Worm (Caenorhabditis elegans) whole organism, late embryonic: ENCODE data around the gene K06H6.2.

Experiments
- K02D7.2 ChIP-seq: sonication (generic microtip); optimal IDR thresholded peaks from 2 replicates; lab custom pipeline; 2017; ENCODE audit warnings: mild to moderate bottlenecking, missing genetic modification characterization, missing compliant biosample characterization
- T23F11.4 ChIP-seq: fragments of 200-800 bp; sonication (Bioruptor generic); optimal IDR thresholded peaks from 2 replicates; lab custom pipeline; 2018; ENCODE audit warnings: mild to moderate bottlenecking, missing genetic modification characterization, missing compliant biosample characterization
- ceh-18 ChIP-seq: sonication (generic microtip); optimal IDR thresholded peaks from 2 replicates; lab custom pipeline; 2016; ENCODE audit warnings: missing genetic modification characterization, missing compliant biosample characterization
- ceh-2 ChIP-seq: sonication (generic microtip); optimal IDR thresholded peaks from 2 replicates; lab custom pipeline; 2016; ENCODE audit warnings: missing genotype, missing genetic modification characterization, missing compliant biosample characterization
- ceh-22 ChIP-seq: sonication (generic microtip); optimal IDR thresholded peaks from 2 replicates; lab custom pipeline; 2017; ENCODE audit warnings: missing biosample characterization, missing genetic modification characterization
- ceh-24 ChIP-seq: sonication (generic microtip); optimal IDR thresholded peaks from 2 replicates; lab custom pipeline; 2016; ENCODE audit warnings: mild to moderate bottlenecking, missing genetic modification characterization, missing compliant biosample characterization
- ceh-30 ChIP-seq: fragments of 150-350 bp; optimal IDR thresholded peaks from 2 replicates; lab custom pipeline; 2014; ENCODE audit warnings: missing biosample characterization, missing genetic modification characterization
- ceh-34 ChIP-seq: sonication (generic microtip); optimal IDR thresholded peaks from 2 replicates; lab custom pipeline; 2016; ENCODE audit warnings: mild to moderate bottlenecking, missing genetic modification characterization, missing compliant biosample characterization
- ceh-45 ChIP-seq: fragments of 200-800 bp; sonication (Bioruptor generic); IDR thresholded peaks from 2 replicates; pipeline ENCODE4 v1.3.6; 2022; ENCODE audit warnings: missing genetic modification reagents, missing genetic modification characterization, missing compliant biosample characterization
- ceh-6 ChIP-seq: fragments of 200-800 bp; sonication (Bioruptor generic); optimal IDR thresholded peaks from 2 replicates; lab custom pipeline; 2018; ENCODE audit warnings: mild to moderate bottlenecking, missing genetic modification characterization, missing compliant biosample characterization
- che-1 ChIP-seq: sonication (generic microtip); optimal IDR thresholded peaks from 2 replicates; lab custom pipeline; 2016; ENCODE audit warnings: mild to moderate bottlenecking, missing genetic modification characterization, missing compliant biosample characterization
- dmd-4 ChIP-seq: sonication (generic microtip); optimal IDR thresholded peaks from 2 replicates; lab custom pipeline; 2016; ENCODE audit warnings: borderline replicate concordance, missing genetic modification characterization, missing compliant biosample characterization
- dve-1 ChIP-seq: sonication (generic microtip); optimal IDR thresholded peaks from 2 replicates; lab custom pipeline; 2017; ENCODE audit warnings: antibody characterized with exemption, mild to moderate bottlenecking, missing genetic modification characterization, missing compliant biosample characterization
- elt-2 ChIP-seq: sonication (generic microtip); optimal IDR thresholded peaks from 2 replicates; lab custom pipeline; 2016; ENCODE audit warnings: missing genetic modification reagents, missing genetic modification characterization, missing compliant biosample characterization
- elt-4 ChIP-seq: sonication (generic microtip); optimal IDR thresholded peaks from 2 replicates; lab custom pipeline; 2016; ENCODE audit warnings: missing genetic modification characterization, missing compliant biosample characterization
- eyg-1 ChIP-seq: sonication (generic microtip); optimal IDR thresholded peaks from 2 replicates; lab custom pipeline; 2016; ENCODE audit warnings: missing genotype, missing genetic modification characterization, missing compliant biosample characterization
- fkh-10 ChIP-seq: fragments of 150-350 bp; optimal IDR thresholded peaks from 2 replicates; lab custom pipeline; 2014; ENCODE audit warnings: missing biosample characterization, missing genetic modification reagents, missing genetic modification characterization
- fkh-6 ChIP-seq: sonication (generic microtip); optimal IDR thresholded peaks from 2 replicates; lab custom pipeline; 2016; ENCODE audit warnings: missing genetic modification characterization, missing compliant biosample characterization
- hlh-6 ChIP-seq: sonication (generic microtip); optimal IDR thresholded peaks from 2 replicates; lab custom pipeline; 2016; ENCODE audit warnings: missing genotype, missing genetic modification characterization, missing compliant biosample characterization
- hlh-8 ChIP-seq: sonication (generic microtip); optimal IDR thresholded peaks from 2 replicates; lab custom pipeline; 2016; ENCODE audit warnings: missing genotype, missing genetic modification characterization, missing compliant biosample characterization
- madf-2 ChIP-seq: sonication (generic microtip); optimal IDR thresholded peaks from 2 replicates; lab custom pipeline; 2017; ENCODE audit warnings: missing genetic modification characterization, missing compliant biosample characterization
- mec-3 ChIP-seq: sonication (generic microtip); optimal IDR thresholded peaks from 2 replicates; lab custom pipeline; 2016; ENCODE audit warnings: borderline replicate concordance, missing genetic modification characterization, missing compliant biosample characterization
- nhr-11 ChIP-seq: fragments of 150-350 bp; optimal IDR thresholded peaks from 2 replicates; lab custom pipeline; 2014; ENCODE audit warnings: missing biosample characterization, missing genetic modification characterization
- nhr-232 ChIP-seq: sonication (generic microtip); optimal IDR thresholded peaks from 2 replicates; lab custom pipeline; 2016; ENCODE audit warnings: missing genetic modification characterization, missing compliant biosample characterization
- npax-4 ChIP-seq: sonication (generic microtip); optimal IDR thresholded peaks from 2 replicates; lab custom pipeline; 2016; ENCODE audit warnings: missing genetic modification characterization, missing compliant biosample characterization
- odd-2 ChIP-seq: sonication (generic microtip); optimal IDR thresholded peaks from 2 replicates; lab custom pipeline; 2017; ENCODE audit warnings: antibody characterized with exemption, mild to moderate bottlenecking, missing genetic modification characterization, missing compliant biosample characterization
- pag-3 ChIP-seq: sonication (generic microtip); optimal IDR thresholded peaks from 2 replicates; lab custom pipeline; 2016; ENCODE audit warnings: missing compliant biosample characterization, missing genetic modification characterization, borderline replicate concordance
- pat-9 ChIP-seq: fragments of 200-800 bp; sonication (Bioruptor generic); optimal IDR thresholded peaks from 2 replicates; lab custom pipeline; 2018; ENCODE audit warnings: mild to moderate bottlenecking, missing genetic modification characterization, moderate library complexity, missing compliant biosample characterization
- pax-1 ChIP-seq: fragments of 150-350 bp; optimal IDR thresholded peaks from 2 replicates; lab custom pipeline; 2014; ENCODE audit warnings: missing biosample characterization, missing genetic modification characterization
- pha-4 ChIP-seq: fragments of 150-350 bp; optimal IDR thresholded peaks from 2 replicates; lab custom pipeline; 2018; ENCODE audit warnings: missing biosample characterization, missing genetic modification reagents, missing genetic modification characterization
- ref-2 ChIP-seq: sonication (generic microtip); optimal IDR thresholded peaks from 2 replicates; lab custom pipeline; 2016; ENCODE audit warnings: missing genetic modification characterization, missing compliant biosample characterization
- sdc-2 ChIP-seq: sonication (generic microtip); optimal IDR thresholded peaks from 2 replicates; lab custom pipeline; 2016; ENCODE audit warnings: missing genotype, missing genetic modification characterization, missing compliant biosample characterization
- sox-2 ChIP-seq: fragments of 200-800 bp; sonication (Bioruptor generic); IDR thresholded peaks from 2 replicates; pipeline ENCODE4 v1.3.6; 2022; ENCODE audit warnings: missing genetic modification reagents, missing genetic modification characterization, missing compliant biosample characterization
- syd-9 ChIP-seq: sonication (generic microtip); optimal IDR thresholded peaks from 2 replicates; lab custom pipeline; 2016; ENCODE audit warnings: mild to moderate bottlenecking, missing genetic modification characterization, moderate library complexity, missing compliant biosample characterization
- tbx-2 ChIP-seq: sonication (generic microtip); optimal IDR thresholded peaks from 2 replicates; lab custom pipeline; 2016; ENCODE audit warnings: missing genetic modification characterization, missing compliant biosample characterization
- ttx-3 ChIP-seq: sonication (generic microtip); optimal IDR thresholded peaks from 2 replicates; lab custom pipeline; 2016; ENCODE audit warnings: missing genetic modification reagents, missing genetic modification characterization, missing compliant biosample characterization
- unc-55 ChIP-seq: sonication (generic microtip); optimal IDR thresholded peaks from 2 replicates; lab custom pipeline; 2017; ENCODE audit warnings: missing biosample characterization, missing genetic modification reagents, missing genetic modification characterization
- unc-86 ChIP-seq: sonication (generic microtip); optimal IDR thresholded peaks from 2 replicates; lab custom pipeline; 2016; ENCODE audit warnings: missing genetic modification characterization, missing compliant biosample characterization
- ztf-16 ChIP-seq: sonication (generic microtip); optimal IDR thresholded peaks from 2 replicates; lab custom pipeline; 2017; ENCODE audit warnings: missing genetic modification characterization, missing compliant biosample characterization

K06H6.2 gene

ce11 chrV:600231-600630, 14.7 kb downstream of the K06H6.2 start, which contains the start of gene nhr-251:
nhr-251 (plus strand) TSS chrV:600531.
- TF ChIP-seq ceh-45 (GFP tag; lab: Robert Waterston, UW) (no peak), hlh-8 (tag; lab: Kevin White, UChicago) (no peak), sdc-2 (tag; lab: Kevin White, UChicago) (no peak), hlh-6 (tag; lab: Kevin White, UChicago) (no peak), odd-2 (tag; lab: Kevin White, UChicago) (no peak), syd-9 (tag; lab: Kevin White, UChicago) (no peak), ttx-3 (tag; lab: Kevin White, UChicago) (no peak), elt-4 (no peak), ceh-34 (tag; lab: Kevin White, UChicago) (no peak), tbx-2 (tag; lab: Kevin White, UChicago) (no peak), ceh-30 (tag; lab: Kevin White, UChicago) (no peak), che-1 (tag; lab: Kevin White, UChicago) (no peak), ceh-22 (no peak), ceh-24 (tag; lab: Kevin White, UChicago) (no peak), K02D7.2 (tag; lab: Kevin White, UChicago) (no peak), ceh-6 (GFP tag; lab: Kevin White, UChicago) (no peak), eyg-1 (tag; lab: Kevin White, UChicago) (no peak), dmd-4 (tag; lab: Kevin White, UChicago) (no peak)

- TF ChIP-seq nhr-11 (tag; lab: Kevin White, UChicago), result no peak
- TF ChIP-seq sdc-2 (tag; lab: Kevin White, UChicago), result no peak
- TF ChIP-seq ref-2 (tag; lab: Kevin White, UChicago), result no peak
- no peak for TF ChIP-seq pha-4 (tag; lab: Kevin White, UChicago)
- no peak for TF ChIP-seq elt-4
Measured at ce11 chrV:604105-604504, 18.5 kb downstream of the K06H6.2 start, which contains the start of gene srlf-37. srlf-37 (minus strand) TSS chrV:604205.

ce11 chrV:608844-609243, 23.3 kb downstream of the K06H6.2 start, which contains the start of gene srw-109:
srw-109 (minus strand) TSS chrV:608944.
- TF ChIP-seq ceh-18 (tag; lab: Kevin White, UChicago), result no peak
- TF ChIP-seq mec-3 (tag; lab: Kevin White, UChicago), result no peak
- TF ChIP-seq ceh-2, result no peak
- no peak for TF ChIP-seq odd-2 (tag; lab: Kevin White, UChicago)
- no peak for TF ChIP-seq T23F11.4 (GFP tag; lab: Kevin White, UChicago)

- TF ChIP-seq syd-9 (tag; lab: Kevin White, UChicago) (no peak), ztf-16 (tag; lab: Kevin White, UChicago) (no peak), elt-2 (tag; lab: Kevin White, UChicago) (no peak), pax-1 (no peak), npax-4 (tag; lab: Kevin White, UChicago) (no peak)
Measured at ce11 chrV:609671-610070, 24.1 kb downstream of the K06H6.2 start, which contains the start of gene srlf-36. srlf-36 (minus strand) TSS chrV:609771.

ce11 chrV:610217-610616, 24.6 kb downstream of the K06H6.2 start, which contains the start of gene nhr-90:
nhr-90 (plus strand) TSS chrV:610512.
- TF ChIP-seq unc-86 (tag; lab: Kevin White, UChicago) (no peak), fkh-6 (tag; lab: Kevin White, UChicago) (no peak), unc-55 (no peak), pat-9 (tag; lab: Kevin White, UChicago) (no peak), fkh-10 (no peak), pha-4 (tag; lab: Kevin White, UChicago) (no peak), tbx-2 (tag; lab: Kevin White, UChicago) (no peak), elt-2 (tag; lab: Kevin White, UChicago) (no peak), madf-2 (tag; lab: Kevin White, UChicago) (no peak), sox-2 (GFP tag; lab: Robert Waterston, UW) (no peak), elt-4 (no peak), ztf-16 (tag; lab: Kevin White, UChicago) (no peak), ceh-22 (no peak), nhr-232 (no peak), T23F11.4 (GFP tag; lab: Kevin White, UChicago) (no peak), pag-3 (tag; lab: Kevin White, UChicago) (no peak), dve-1 (tag; lab: Kevin White, UChicago) (no peak)
- TF ChIP-seq, all 69 proteins: peak for 0
